Worm (Caenorhabditis elegans): ENCODE results near the gene lep-2.

Gene lep-2

DNA sequence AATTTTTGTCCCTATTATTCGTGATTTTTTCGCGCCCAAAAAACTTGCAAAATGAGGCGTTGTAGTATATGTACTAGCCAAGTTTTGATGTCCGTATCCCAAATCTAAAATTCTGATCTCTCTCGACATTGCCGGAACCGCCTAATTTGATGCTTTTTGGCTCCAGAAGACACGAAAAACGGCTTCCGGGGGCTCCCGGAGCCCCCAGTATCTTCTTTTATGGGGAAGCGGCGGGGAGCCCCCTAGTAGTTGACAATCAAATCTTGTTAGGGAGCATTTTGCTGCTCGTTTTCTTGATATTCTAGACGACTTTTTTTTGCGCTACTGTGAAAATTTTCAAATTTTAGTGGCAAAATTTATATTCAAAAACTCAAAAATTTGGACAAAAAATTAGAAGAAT is 40.5 kb upstream of the lep-2 start:
- no peak for TF ChIP-seq tag-97 (GFP tag; IDR thresholded peaks at IDR 0.05)
- no peak for TF ChIP-seq D1046.2 (GFP tag; IDR thresholded peaks at IDR 0.05)
- no peak for TF ChIP-seq nhr-77 (tag; optimal IDR thresholded peaks at IDR 0.05)
- TF ChIP-seq ctbp-1 (GFP tag; IDR thresholded peaks at IDR 0.05): 0 out of 2 replicates have a peak, but pooled peaks have one; percentile 22

DNA sequence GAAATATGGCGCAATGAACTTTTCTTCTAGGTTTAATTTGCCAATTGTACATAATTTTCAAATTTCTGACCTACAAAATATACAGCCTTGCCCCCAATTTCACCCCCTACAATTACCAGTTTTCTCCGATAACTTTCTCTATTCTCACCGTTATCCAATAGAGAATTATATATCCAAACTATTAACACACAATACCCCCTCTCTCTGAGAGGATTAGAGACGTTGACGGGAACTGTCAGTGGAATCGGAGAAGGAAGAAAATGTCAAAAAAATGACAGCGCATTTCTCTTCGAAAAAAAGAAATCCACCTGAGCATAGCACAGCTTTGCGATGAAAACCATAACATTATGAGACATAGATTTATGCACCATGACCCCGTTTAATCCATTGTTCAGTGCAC is 38.9 kb upstream of the lep-2 start:
- peak; percentile 90 for TF ChIP-seq aha-1 (tag)
- TF ChIP-seq dmd-8 (GFP tag; IDR thresholded peaks at IDR 0.05): no peak

ce11 chrIV:957820-958219 is 34.3 kb upstream of the lep-2 start:
- no peak; the same call in 1 of the 2 replicates for TF ChIP-seq lin-1 (GFP tag; IDR thresholded peaks at IDR 0.05)
- no peak for TF ChIP-seq jun-1 (tag; optimal IDR thresholded peaks at IDR 0.05)
- no peak for TF ChIP-seq Y75B8A.6 (GFP tag; IDR thresholded peaks at IDR 0.05)
- peak; percentile 50 for TF ChIP-seq duxl-1 (tag; optimal IDR thresholded peaks at IDR 0.05; ENCODE audit: poor library complexity)
- no peak for TF ChIP-seq zip-11 (GFP tag; IDR thresholded peaks at IDR 0.05)
- peak; percentile 92 for TF ChIP-seq hlh-30 (tag; optimal IDR thresholded peaks at IDR 0.05; ENCODE audit: insufficient read depth)
- TF ChIP-seq lin-29 (GFP tag; IDR thresholded peaks at IDR 0.05): no peak
- TF ChIP-seq D1046.2 (GFP tag; IDR thresholded peaks at IDR 0.05): no peak
- TF ChIP-seq ceh-28 (tag; optimal IDR thresholded peaks at IDR 0.05): no peak
- no peak for TF ChIP-seq dmd-8 (GFP tag; IDR thresholded peaks at IDR 0.05)
- TF ChIP-seq nhr-28 (tag; optimal IDR thresholded peaks at IDR 0.05): peak; percentile 98
- peak; percentile 99 for TF ChIP-seq aha-1 (tag)
- TF ChIP-seq saeg-2 (GFP tag; IDR thresholded peaks at IDR 0.05): no peak
- no peak for TF ChIP-seq F26F4.8 (GFP tag; conservative IDR thresholded peaks at IDR 0.05)
- no peak for TF ChIP-seq madf-9 (GFP tag; conservative IDR thresholded peaks at IDR 0.05)
- TF ChIP-seq daf-16 (GFP tag; optimal IDR thresholded peaks at IDR 0.05): peak in 1 of 2 experiments; percentile 16
- no peak for TF ChIP-seq daf-16 (tag; optimal IDR thresholded peaks at IDR 0.05)
- TF ChIP-seq F37D6.2 (tag; optimal IDR thresholded peaks at IDR 0.05): no peak
- peak; percentile 6 for TF ChIP-seq lin-13 (GFP tag; optimal IDR thresholded peaks at IDR 0.05)
- peak in 1 of 2 experiments; percentile 71 for TF ChIP-seq mdl-1 (tag; optimal IDR thresholded peaks at IDR 0.05)
- TF ChIP-seq ZK546.5 (tag; optimal IDR thresholded peaks at IDR 0.05): no peak
- no peak for TF ChIP-seq tra-1 (GFP tag; IDR thresholded peaks at IDR 0.05)
- no peak for TF ChIP-seq ztf-7 (tag; optimal IDR thresholded peaks at IDR 0.05)
- TF ChIP-seq lir-3 (tag; optimal IDR thresholded peaks at IDR 0.05): no peak
- no peak for TF ChIP-seq nhr-42 (GFP tag; IDR thresholded peaks at IDR 0.05)
- no peak for TF ChIP-seq Y5F2A.4 (GFP tag; optimal IDR thresholded peaks at IDR 0.05)
- TF ChIP-seq Y105C5A.15 (GFP tag; IDR thresholded peaks at IDR 0.05): no peak
- TF ChIP-seq tag-97 (GFP tag; IDR thresholded peaks at IDR 0.05): no peak
- no peak for TF ChIP-seq sdz-12 (GFP tag; optimal IDR thresholded peaks at IDR 0.05)
- peak; percentile 66 for TF ChIP-seq nhr-25 (tag; optimal IDR thresholded peaks at IDR 0.05; ENCODE audit: borderline replicate concordance, insufficient read depth)
- no peak for TF ChIP-seq zag-1 (tag; optimal IDR thresholded peaks at IDR 0.05)
- peak; percentile 14 for TF ChIP-seq nhr-6 (tag; optimal IDR thresholded peaks at IDR 0.05)
- TF ChIP-seq nhr-111 (GFP tag; optimal IDR thresholded peaks at IDR 0.05): no peak
- TF ChIP-seq Y48G9A.11 (GFP tag; IDR thresholded peaks at IDR 0.05): no peak
- TF ChIP-seq unc-39 (tag; optimal IDR thresholded peaks at IDR 0.05): no peak
- TF ChIP-seq ceh-32 (tag; optimal IDR thresholded peaks at IDR 0.05; ENCODE audit: poor library complexity): no peak
- TF ChIP-seq hif-1 (tag; optimal IDR thresholded peaks at IDR 0.05): no peak
- TF ChIP-seq R02D3.7 (tag; optimal IDR thresholded peaks at IDR 0.05): no peak
- TF ChIP-seq F44E2.7 (GFP tag; IDR thresholded peaks at IDR 0.05): no peak
- TF ChIP-seq vab-7 (GFP tag; IDR thresholded peaks at IDR 0.05): no peak
- TF ChIP-seq daf-19 (GFP tag; conservative IDR thresholded peaks at IDR 0.05): no peak
- no peak for TF ChIP-seq zfp-2 (tag; optimal IDR thresholded peaks at IDR 0.05)
- TF ChIP-seq nhr-10 (tag; optimal IDR thresholded peaks at IDR 0.05): no peak
- no peak for TF ChIP-seq nhr-41 (GFP tag; IDR thresholded peaks at IDR 0.05)
- no peak for TF ChIP-seq lin-15B (tag; optimal IDR thresholded peaks at IDR 0.05)
- peak; percentile 55; the same call in 1 of the 2 replicates for TF ChIP-seq dmd-6 (GFP tag; IDR thresholded peaks at IDR 0.05)

Measured in whole organism, L4 larva.